Fruit fly (Drosophila melanogaster) whole organism, embryonic: ENCODE data around the gene Pxd.

Experiments
- Ada2b ChIP-seq: fragments of 200-800 bp; sonication (Bioruptor generic); IDR thresholded peaks from 2 replicates; pipeline ENCODE4 v1.3.6; 2022; ENCODE audit warnings: missing biosample characterization, missing genetic modification characterization
- B-H1 ChIP-seq: fragments of 200-800 bp; sonication (Bioruptor generic); IDR thresholded peaks from 3 replicates; pipeline ENCODE4 v1.3.6; 2022; ENCODE audit warnings: missing biosample characterization, missing genetic modification characterization
- CG11398 ChIP-seq: fragments of 200-800 bp; sonication (Bioruptor generic); optimal IDR thresholded peaks from 2 replicates; lab custom pipeline; 2016; ENCODE audit warnings: missing biosample characterization, missing genetic modification characterization
- CG11504 ChIP-seq: fragments of 200-800 bp; sonication (Bioruptor generic); optimal IDR thresholded peaks from 3 replicates; lab custom pipeline; 2019; ENCODE audit warnings: missing biosample characterization, mild to moderate bottlenecking, missing genetic modification characterization, moderate library complexity
- CG12071 ChIP-seq: fragments of 200-800 bp; sonication (Bioruptor generic); optimal IDR thresholded peaks from 3 replicates; lab custom pipeline; 2018; ENCODE audit warnings: missing biosample characterization, mild to moderate bottlenecking, missing genetic modification characterization
- CG14014 ChIP-seq: fragments of 200-800 bp; sonication (Bioruptor generic); IDR thresholded peaks from 2 replicates; pipeline ENCODE4 v1.3.6; 2022; ENCODE audit warnings: missing biosample characterization, missing genetic modification characterization
- CG16779 ChIP-seq: fragments of 200-800 bp; sonication (Bioruptor generic); IDR thresholded peaks from 2 replicates; pipeline ENCODE4 v1.3.6; 2022; ENCODE audit warnings: missing biosample characterization, missing genetic modification characterization
- CG18011 ChIP-seq: fragments of 200-800 bp; sonication (Bioruptor generic); optimal IDR thresholded peaks from 2 replicates; lab custom pipeline; 2017; ENCODE audit warnings: missing biosample characterization, missing genetic modification characterization, mild to moderate bottlenecking, moderate library complexity, missing genotype
- CG2199 ChIP-seq: fragments of 200-800 bp; sonication (Bioruptor generic); IDR thresholded peaks from 3 replicates; pipeline ENCODE4 v1.3.6; 2022; ENCODE audit warnings: missing biosample characterization, missing genetic modification characterization
- CG2875 ChIP-seq: fragments of 200-800 bp; sonication (Bioruptor generic); optimal IDR thresholded peaks from 2 replicates; lab custom pipeline; 2017; ENCODE audit warnings: missing biosample characterization, mild to moderate bottlenecking, missing genetic modification characterization, missing genetic modification reagents
- CG3065 ChIP-seq: fragments of 200-800 bp; sonication (Bioruptor generic); optimal IDR thresholded peaks from 2 replicates; lab custom pipeline; 2016; ENCODE audit warnings: missing biosample characterization, missing genetic modification characterization
- CG31388 ChIP-seq: fragments of 200-800 bp; sonication (Bioruptor generic); optimal IDR thresholded peaks from 2 replicates; lab custom pipeline; 2016; ENCODE audit warnings: missing biosample characterization, missing genetic modification characterization
- CG32772 ChIP-seq: fragments of 200-800 bp; sonication (Bioruptor generic); IDR thresholded peaks from 2 replicates; pipeline ENCODE4 v1.3.6; 2022; ENCODE audit warnings: missing biosample characterization, missing genetic modification characterization
- CG34224 ChIP-seq: fragments of 200-800 bp; sonication (Bioruptor generic); IDR thresholded peaks from 3 replicates; pipeline ENCODE4 v1.3.6; 2022; ENCODE audit warnings: missing biosample characterization, missing genetic modification characterization; ENCODE audit not compliant: partially characterized antibody
- CG4424 ChIP-seq: fragments of 200-800 bp; sonication (Bioruptor generic); optimal IDR thresholded peaks from 3 replicates; lab custom pipeline; 2016; ENCODE audit warnings: missing biosample characterization, missing genetic modification characterization
- CG8089 ChIP-seq: fragments of 200-800 bp; sonication (Bioruptor generic); optimal IDR thresholded peaks from 3 replicates; lab custom pipeline; 2016; ENCODE audit warnings: missing biosample characterization, missing genetic modification characterization
- CG8944 ChIP-seq: fragments of 200-800 bp; sonication (Bioruptor generic); optimal IDR thresholded peaks from 3 replicates; lab custom pipeline; 2016; ENCODE audit warnings: missing biosample characterization, missing genetic modification characterization
- CG9215 ChIP-seq: fragments of 200-800 bp; sonication (Bioruptor generic); IDR thresholded peaks from 2 replicates; pipeline ENCODE4 v1.3.6; 2022; ENCODE audit warnings: missing biosample characterization, missing genetic modification characterization
- CG9727 ChIP-seq: fragments of 200-800 bp; sonication (Bioruptor generic); optimal IDR thresholded peaks from 3 replicates; lab custom pipeline; 2017; ENCODE audit warnings: missing biosample characterization, mild to moderate bottlenecking, missing genetic modification characterization
- CTCF ChIP-seq: fragments of 200-800 bp; sonication (Bioruptor generic); optimal IDR thresholded peaks from 2 replicates; lab custom pipeline; 2017; ENCODE audit warnings: missing biosample characterization, mild to moderate bottlenecking, missing genetic modification characterization, moderate library complexity
- CoRest ChIP-seq: fragments of 200-800 bp; sonication (Bioruptor generic); optimal IDR thresholded peaks from 3 replicates; lab custom pipeline; 2018; ENCODE audit warnings: missing biosample characterization, mild to moderate bottlenecking, missing genetic modification characterization, moderate library complexity
- Deaf1 ChIP-seq: fragments of 200-800 bp; optimal IDR thresholded peaks from 3 replicates; lab custom pipeline; 2019; ENCODE audit warnings: missing biosample characterization, mild to moderate bottlenecking, missing genetic modification characterization, moderate library complexity
- Doc3 ChIP-seq: fragments of 200-800 bp; sonication (Bioruptor generic); IDR thresholded peaks from 3 replicates; pipeline ENCODE4 v1.3.6; 2022; ENCODE audit warnings: missing biosample characterization, missing genetic modification characterization; ENCODE audit not compliant: partially characterized antibody
- Dp ChIP-seq: fragments of 200-800 bp; sonication (Bioruptor generic); optimal IDR thresholded peaks from 2 replicates; lab custom pipeline; 2018; ENCODE audit warnings: missing biosample characterization, mild to moderate bottlenecking, missing genetic modification characterization, moderate library complexity
- E2f1 ChIP-seq: fragments of 200-800 bp; sonication (Bioruptor generic); IDR thresholded peaks from 2 replicates; pipeline ENCODE4 v1.3.6; 2022; ENCODE audit warnings: missing biosample characterization, missing genetic modification characterization
- E2f2 ChIP-seq: fragments of 200-800 bp; sonication (Bioruptor generic); IDR thresholded peaks from 2 replicates; pipeline ENCODE4 v1.3.6; 2022; ENCODE audit warnings: missing biosample characterization, missing genetic modification characterization
- H15 ChIP-seq: fragments of 200-800 bp; sonication (Bioruptor generic); IDR thresholded peaks from 3 replicates; pipeline ENCODE4 v1.3.6; 2022; ENCODE audit warnings: missing biosample characterization, missing genetic modification characterization
- HmgD ChIP-seq: fragments of 200-800 bp; sonication (Bioruptor generic); optimal IDR thresholded peaks from 3 replicates; lab custom pipeline; 2016; ENCODE audit warnings: missing biosample characterization, missing genetic modification characterization
- Hsf ChIP-seq: fragments of 200-800 bp; sonication (Bioruptor generic); optimal IDR thresholded peaks from 3 replicates; lab custom pipeline; 2016; ENCODE audit warnings: missing biosample characterization, missing genetic modification characterization
- Lpt ChIP-seq: fragments of >200 bp; optimal IDR thresholded peaks from 2 replicates; lab custom pipeline; 2018; ENCODE audit warnings: missing biosample characterization, missing genetic modification characterization
- Mad ChIP-seq: fragments of 200-800 bp; sonication (Bioruptor generic); optimal IDR thresholded peaks from 2 replicates; lab custom pipeline; 2016; ENCODE audit warnings: missing biosample characterization, missing genetic modification characterization
- NC2α ChIP-seq: fragments of 200-800 bp; sonication (Bioruptor generic); optimal IDR thresholded peaks from 2 replicates; lab custom pipeline; 2016; ENCODE audit warnings: missing biosample characterization, missing genetic modification characterization
- Xrp1 ChIP-seq: fragments of 200-800 bp; sonication (Bioruptor generic); IDR thresholded peaks from 2 replicates; pipeline ENCODE4 v1.3.6; 2022; ENCODE audit warnings: missing biosample characterization, missing genetic modification characterization
- al ChIP-seq: fragments of 200-800 bp; sonication (Bioruptor generic); IDR thresholded peaks from 2 replicates; pipeline ENCODE4 v1.3.6; 2022; ENCODE audit warnings: missing biosample characterization, missing genetic modification characterization
- bab2 ChIP-seq: fragments of 200-800 bp; sonication (Bioruptor generic); optimal IDR thresholded peaks from 2 replicates; lab custom pipeline; 2016; ENCODE audit warnings: missing biosample characterization, missing genetic modification characterization
- bsh ChIP-seq, 2 experiments: fragments of 200-800 bp; sonication (Bioruptor generic); optimal IDR thresholded peaks; 2 replicates each; lab custom pipeline; 2017 to 2018; ENCODE audit warnings: mild to moderate bottlenecking in 2 of 2, missing biosample characterization in 2 of 2, missing genetic modification characterization in 2 of 2, moderate library complexity in 1 of 2
- caup ChIP-seq: fragments of 200-800 bp; sonication (Bioruptor generic); optimal IDR thresholded peaks from 3 replicates; lab custom pipeline; 2017; ENCODE audit warnings: missing biosample characterization, mild to moderate bottlenecking, missing genetic modification characterization, moderate library complexity; ENCODE audit not compliant: severe bottlenecking
- crc ChIP-seq: fragments of 200-800 bp; sonication (Bioruptor generic); optimal IDR thresholded peaks from 2 replicates; lab custom pipeline; 2016; ENCODE audit warnings: missing biosample characterization, missing genetic modification characterization
- crp ChIP-seq, 2 experiments: fragments of 200-800 bp; sonication (Bioruptor generic); optimal IDR thresholded peaks; 2 replicates in 1 of 2; 3 replicates in 1 of 2; lab custom pipeline; 2017; ENCODE audit warnings: missing biosample characterization in 2 of 2, missing genetic modification characterization in 2 of 2, mild to moderate bottlenecking in 1 of 2, moderate library complexity in 1 of 2
- dysf ChIP-seq: fragments of 200-800 bp; sonication (Bioruptor generic); IDR thresholded peaks from 3 replicates; pipeline ENCODE4 v1.3.6; 2022; ENCODE audit warnings: missing biosample characterization, missing genetic modification characterization
- kni ChIP-seq: fragments of 200-800 bp; sonication (Bioruptor generic); optimal IDR thresholded peaks from 3 replicates; lab custom pipeline; 2017; ENCODE audit warnings: mild to moderate bottlenecking, missing biosample characterization, missing genetic modification reagents, missing genetic modification characterization
- lbe ChIP-seq: fragments of 200-800 bp; sonication (Bioruptor generic); optimal IDR thresholded peaks from 2 replicates; lab custom pipeline; 2016; ENCODE audit warnings: missing biosample characterization, mild to moderate bottlenecking, missing genetic modification characterization
- luna ChIP-seq: fragments of 200-800 bp; sonication (Bioruptor generic); optimal IDR thresholded peaks from 2 replicates; lab custom pipeline; 2016; ENCODE audit warnings: missing biosample characterization, missing genetic modification characterization
- nau ChIP-seq: fragments of 200-800 bp; sonication (Bioruptor generic); optimal IDR thresholded peaks from 3 replicates; lab custom pipeline; 2017; ENCODE audit warnings: missing biosample characterization, mild to moderate bottlenecking, missing genetic modification characterization, missing genetic modification reagents
- nerfin-2 ChIP-seq: fragments of 200-800 bp; sonication (Bioruptor generic); IDR thresholded peaks from 2 replicates; pipeline ENCODE4 v1.3.6; 2022; ENCODE audit warnings: missing biosample characterization, missing genetic modification characterization; ENCODE audit not compliant: partially characterized antibody
- peb ChIP-seq: fragments of 200-800 bp; sonication (Bioruptor generic); IDR thresholded peaks from 2 replicates; pipeline ENCODE4 v1.3.6; 2022; ENCODE audit warnings: missing biosample characterization, missing genetic modification characterization
- seq ChIP-seq: fragments of 200-800 bp; sonication (Bioruptor generic); IDR thresholded peaks from 2 replicates; pipeline ENCODE4 v1.3.6; 2022; ENCODE audit warnings: missing biosample characterization, missing genetic modification characterization
- stc ChIP-seq: fragments of 200-800 bp; sonication (Bioruptor generic); IDR thresholded peaks from 2 replicates; pipeline ENCODE4 v1.3.6; 2022; ENCODE audit warnings: missing biosample characterization, missing genetic modification characterization
- tin ChIP-seq: fragments of 200-800 bp; sonication (Bioruptor generic); optimal IDR thresholded peaks from 3 replicates; lab custom pipeline; 2016; ENCODE audit warnings: missing biosample characterization, missing genetic modification characterization
- vfl ChIP-seq: fragments of 200-800 bp; sonication (Bioruptor generic); optimal IDR thresholded peaks from 2 replicates; lab custom pipeline; 2016; ENCODE audit warnings: missing biosample characterization, missing genetic modification characterization

Pxd gene

dm6 chr3R:16986181-16987074, 27.9 kb upstream of the Pxd start (continued):
- TF ChIP-seq caup (GFP tag; lab: Kevin White, UChicago) (peak; percentile 95), CoRest (tag; lab: Kevin White, UChicago) (peak; percentile 92), NC2α (peak; percentile 83), Dp (GFP tag; lab: Kevin White, UChicago) (peak; percentile 15), CG34224 (no peak), Mad (GFP tag; lab: Kevin White, UChicago) (peak; percentile 91), HmgD (GFP tag; lab: Kevin White, UChicago) (peak; percentile 88), CG18011 (peak; percentile 75), E2f1 (GFP tag; lab: Robert Waterston, UW) (peak; percentile 94), al (peak; percentile 97), lbe (GFP tag; lab: Kevin White, UChicago) (peak; percentile 76), kni (GFP tag; lab: Kevin White, UChicago) (peak; percentile 11), bsh (GFP tag; optimal IDR thresholded peaks at IDR 0.05; lab: Kevin White, UChicago) (peak; percentile 62 to 75), CG2875 (peak; percentile 47), CG9727 (GFP tag; lab: Kevin White, UChicago) (peak; percentile 86), tin (GFP tag; lab: Kevin White, UChicago) (peak; percentile 85), CG2199 (GFP tag; lab: Robert Waterston, UW) (peak; percentile 93), seq (GFP tag; lab: Robert Waterston, UW) (peak; percentile 96), vfl (GFP tag; lab: Kevin White, UChicago) (peak; percentile 92), CG12071 (GFP tag; lab: Kevin White, UChicago) (peak; percentile 93), CG32772 (GFP tag; lab: Robert Waterston, UW) (peak; percentile 94), CG8089 (GFP tag; lab: Kevin White, UChicago) (peak; percentile 84), CG16779 (peak; percentile 97), Deaf1 (tag; lab: Kevin White, UChicago) (peak; percentile 72), bab2 (peak; percentile 97), dysf (GFP tag; lab: Robert Waterston, UW) (peak; percentile 97), CG11398 (GFP tag; lab: Kevin White, UChicago) (peak; percentile 91), CG9215 (GFP tag; lab: Robert Waterston, UW) (peak; percentile 96), nerfin-2 (GFP tag; lab: Robert Waterston, UW) (no peak), CG3065 (peak; percentile 41), luna (GFP tag; lab: Kevin White, UChicago) (peak; percentile 85), Xrp1 (GFP tag; lab: Robert Waterston, UW) (peak; percentile 90), crc (GFP tag; lab: Kevin White, UChicago) (peak; percentile 92), CG8944 (GFP tag; lab: Kevin White, UChicago) (peak; percentile 81), Hsf (GFP tag; lab: Kevin White, UChicago) (peak; percentile 91), nau (peak; percentile 77), B-H1 (peak; percentile 93), CG31388 (GFP tag; lab: Kevin White, UChicago) (peak; percentile 30), CG14014 (GFP tag; lab: Robert Waterston, UW) (peak; percentile 99), stc (GFP tag; lab: Robert Waterston, UW) (peak; percentile 93), CG4424 (GFP tag; lab: Kevin White, UChicago) (peak; percentile 82), crp (GFP tag; optimal IDR thresholded peaks at IDR 0.05; lab: Kevin White, UChicago) (peak in 1 of 2 experiments; percentile 62), CTCF (peak; percentile 26), Lpt (GFP tag; lab: Kevin White, UChicago) (no peak), Ada2b (peak; percentile 95), H15 (GFP tag; lab: Robert Waterston, UW) (peak; percentile 92), E2f2 (GFP tag; lab: Robert Waterston, UW) (peak; percentile 80), Doc3 (no peak), peb (GFP tag; lab: Robert Waterston, UW) (peak; percentile 84), CG11504 (tag; lab: Kevin White, UChicago) (peak; percentile 82)
